Worm (Caenorhabditis elegans): ENCODE results near the gene B0035.13.

DNA sequence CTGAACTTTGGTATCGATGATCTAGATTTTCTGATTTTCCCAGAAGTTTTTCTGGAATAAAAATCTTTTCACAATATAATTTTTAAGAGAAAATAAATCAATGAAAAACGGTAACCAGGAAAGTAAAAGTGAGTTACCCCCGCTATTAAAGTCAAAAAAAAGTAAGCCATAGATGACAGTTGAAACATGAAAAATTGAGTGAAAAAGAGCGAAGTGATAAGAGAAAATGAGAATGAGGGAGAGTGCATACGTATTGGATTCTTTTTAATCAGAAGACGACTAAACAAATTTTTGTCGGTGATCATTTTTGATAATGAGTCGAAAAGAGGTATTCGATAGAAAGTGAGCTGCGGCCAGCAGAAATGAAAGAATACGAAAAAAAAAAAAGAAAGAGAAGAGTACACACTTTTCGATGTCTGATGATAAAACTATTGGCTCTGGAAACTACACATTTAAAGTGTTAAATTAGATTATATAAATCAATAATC lies 47.0 kb downstream of the B0035.13 start, which contains the start of gene gtl-1:
- TF ChIP-seq tag-97 (GFP tag; IDR thresholded peaks at IDR 0.05), result no peak
- TF ChIP-seq nhr-28 (tag; optimal IDR thresholded peaks at IDR 0.05), result peak; percentile 73

Data from whole organism, L4 larva.